Fruit fly (Drosophila melanogaster) whole organism, embryonic: ENCODE measurements around the gene CG14830.

Experiments
- Ada2b ChIP-seq: fragments of 200-800 bp; sonication (Bioruptor generic); IDR thresholded peaks from 2 replicates; pipeline ENCODE4 v1.3.6; 2022; ENCODE audit warnings: missing biosample characterization, missing genetic modification characterization
- Asciz ChIP-seq: fragments of 200-800 bp; sonication (Bioruptor generic); optimal IDR thresholded peaks from 2 replicates; lab custom pipeline; 2017; ENCODE audit warnings: missing biosample characterization, mild to moderate bottlenecking, missing genetic modification characterization, missing genetic modification reagents
- Blimp-1 ChIP-seq: fragments of 200-800 bp; sonication (Bioruptor generic); optimal IDR thresholded peaks from 3 replicates; lab custom pipeline; 2018; ENCODE audit warnings: missing biosample characterization, missing genetic modification characterization, mild to moderate bottlenecking, moderate library complexity, missing genetic modification reagents
- CG10565 ChIP-seq: fragments of 200-800 bp; sonication (Bioruptor generic); optimal IDR thresholded peaks from 3 replicates; lab custom pipeline; 2016; ENCODE audit warnings: missing biosample characterization, mild to moderate bottlenecking, missing genetic modification characterization
- CG12071 ChIP-seq: fragments of 200-800 bp; sonication (Bioruptor generic); optimal IDR thresholded peaks from 3 replicates; lab custom pipeline; 2018; ENCODE audit warnings: missing biosample characterization, mild to moderate bottlenecking, missing genetic modification characterization
- CG12104 ChIP-seq: fragments of 200-800 bp; sonication (Bioruptor generic); optimal IDR thresholded peaks from 3 replicates; lab custom pipeline; 2016; ENCODE audit warnings: missing biosample characterization, missing genetic modification characterization
- CG13296 ChIP-seq: fragments of 200-800 bp; sonication (Bioruptor generic); optimal IDR thresholded peaks from 3 replicates; lab custom pipeline; 2018; ENCODE audit warnings: missing biosample characterization, mild to moderate bottlenecking, missing genetic modification characterization
- CG13775 ChIP-seq: fragments of 200-800 bp; sonication (Bioruptor generic); optimal IDR thresholded peaks from 3 replicates; lab custom pipeline; 2017; ENCODE audit warnings: missing biosample characterization, mild to moderate bottlenecking, missing genetic modification characterization
- CG13894 ChIP-seq: fragments of 200-800 bp; sonication (Bioruptor generic); optimal IDR thresholded peaks from 3 replicates; lab custom pipeline; 2018; ENCODE audit warnings: missing biosample characterization, mild to moderate bottlenecking, missing genetic modification characterization, moderate library complexity
- CG16779 ChIP-seq: fragments of 200-800 bp; sonication (Bioruptor generic); IDR thresholded peaks from 2 replicates; pipeline ENCODE4 v1.3.6; 2022; ENCODE audit warnings: missing biosample characterization, missing genetic modification characterization
- CG17186 ChIP-seq: fragments of 200-800 bp; sonication (Bioruptor generic); optimal IDR thresholded peaks from 3 replicates; lab custom pipeline; 2017; ENCODE audit warnings: missing biosample characterization, missing genetic modification reagents, missing genetic modification characterization
- CG30020 ChIP-seq: fragments of 200-800 bp; optimal IDR thresholded peaks from 2 replicates; lab custom pipeline; 2019; ENCODE audit warnings: missing biosample characterization, mild to moderate bottlenecking, missing genetic modification characterization, moderate library complexity
- CG34224 ChIP-seq: fragments of 200-800 bp; sonication (Bioruptor generic); IDR thresholded peaks from 3 replicates; pipeline ENCODE4 v1.3.6; 2022; ENCODE audit warnings: missing biosample characterization, missing genetic modification characterization; ENCODE audit not compliant: partially characterized antibody
- CG4820 ChIP-seq: fragments of 200-800 bp; sonication (Bioruptor generic); optimal IDR thresholded peaks from 3 replicates; lab custom pipeline; 2016; ENCODE audit warnings: missing biosample characterization, missing genetic modification characterization
- CG6765 ChIP-seq: fragments of 200-800 bp; sonication (Bioruptor generic); optimal IDR thresholded peaks from 3 replicates; lab custom pipeline; 2017; ENCODE audit warnings: missing biosample characterization, mild to moderate bottlenecking, missing genetic modification characterization
- CG7271 ChIP-seq: fragments of 200-800 bp; sonication (Bioruptor generic); optimal IDR thresholded peaks from 2 replicates; lab custom pipeline; 2018; ENCODE audit warnings: missing biosample characterization, mild to moderate bottlenecking, missing genetic modification characterization, moderate library complexity
- CG7357 ChIP-seq: fragments of 200-800 bp; sonication (Bioruptor generic); IDR thresholded peaks from 3 replicates; pipeline ENCODE4 v1.3.6; 2022; ENCODE audit warnings: missing biosample characterization, missing genetic modification characterization
- CG8478 ChIP-seq: fragments of >200 bp; optimal IDR thresholded peaks from 2 replicates; lab custom pipeline; 2018
- Camta ChIP-seq: fragments of 200-800 bp; sonication (Bioruptor generic); optimal IDR thresholded peaks from 2 replicates; lab custom pipeline; 2016; ENCODE audit warnings: missing biosample characterization, missing genetic modification characterization
- D19A ChIP-seq: fragments of 200-800 bp; optimal IDR thresholded peaks from 3 replicates; lab custom pipeline; 2019; ENCODE audit warnings: missing biosample characterization, mild to moderate bottlenecking, missing genetic modification characterization, moderate library complexity
- H15 ChIP-seq: fragments of 200-800 bp; sonication (Bioruptor generic); IDR thresholded peaks from 3 replicates; pipeline ENCODE4 v1.3.6; 2022; ENCODE audit warnings: missing biosample characterization, missing genetic modification characterization
- HHEX ChIP-seq: fragments of 200-800 bp; sonication (Bioruptor generic); optimal IDR thresholded peaks from 3 replicates; lab custom pipeline; 2017; ENCODE audit warnings: missing biosample characterization, mild to moderate bottlenecking, missing genetic modification characterization, missing genetic modification reagents
- HLHmδ ChIP-seq: fragments of 200-800 bp; sonication (Bioruptor generic); optimal IDR thresholded peaks from 2 replicates; lab custom pipeline; 2018; ENCODE audit warnings: missing biosample characterization, mild to moderate bottlenecking, missing genetic modification characterization, moderate library complexity
- Hr39 ChIP-seq: fragments of >200 bp; optimal IDR thresholded peaks from 2 replicates; lab custom pipeline; 2017
- Nf-YA ChIP-seq: fragments of 200-800 bp; sonication (Bioruptor generic); IDR thresholded peaks from 2 replicates; pipeline ENCODE4 v1.3.6; 2022; ENCODE audit warnings: missing biosample characterization, missing genetic modification characterization
- Scr ChIP-seq: fragments of 200-800 bp; sonication (Bioruptor generic); IDR thresholded peaks from 2 replicates; pipeline ENCODE4 v1.3.6; 2022; ENCODE audit warnings: missing biosample characterization, missing genetic modification characterization; ENCODE audit not compliant: partially characterized antibody
- Sry-β ChIP-seq: fragments of 200-800 bp; sonication (Bioruptor generic); optimal IDR thresholded peaks from 2 replicates; lab custom pipeline; 2018; ENCODE audit warnings: missing biosample characterization, mild to moderate bottlenecking, missing genetic modification characterization, moderate library complexity
- Sry-δ ChIP-seq: fragments of 200-800 bp; sonication (Bioruptor generic); optimal IDR thresholded peaks from 2 replicates; lab custom pipeline; 2016; ENCODE audit warnings: missing biosample characterization, missing genetic modification characterization
- TFAM ChIP-seq: fragments of 200-800 bp; sonication (Bioruptor generic); optimal IDR thresholded peaks from 2 replicates; lab custom pipeline; 2017; ENCODE audit warnings: missing biosample characterization, missing genetic modification characterization, inconsistent platforms
- az2 ChIP-seq: fragments of 200-800 bp; sonication (Bioruptor generic); optimal IDR thresholded peaks from 3 replicates; lab custom pipeline; 2016; ENCODE audit warnings: missing biosample characterization, missing genetic modification characterization
- cg ChIP-seq: fragments of 200-800 bp; sonication (Bioruptor generic); optimal IDR thresholded peaks from 3 replicates; lab custom pipeline; 2019; ENCODE audit warnings: missing biosample characterization, mild to moderate bottlenecking, missing genetic modification characterization, moderate library complexity
- chinmo ChIP-seq: fragments of 200-800 bp; sonication (Bioruptor generic); IDR thresholded peaks from 4 replicates; pipeline ENCODE4 v1.3.6; 2022; ENCODE audit warnings: missing biosample characterization, missing genetic modification characterization; ENCODE audit not compliant: partially characterized antibody
- chm ChIP-seq: fragments of 200-800 bp; sonication (Bioruptor generic); IDR thresholded peaks from 2 replicates; pipeline ENCODE4 v1.3.6; 2022; ENCODE audit warnings: missing biosample characterization, missing genetic modification characterization
- chn ChIP-seq: fragments of 200-800 bp; sonication (Bioruptor generic); optimal IDR thresholded peaks from 2 replicates; lab custom pipeline; 2016; ENCODE audit warnings: missing biosample characterization, missing genetic modification characterization
- corto ChIP-seq: fragments of 200-800 bp; sonication (Bioruptor generic); optimal IDR thresholded peaks from 2 replicates; lab custom pipeline; 2016; ENCODE audit warnings: missing biosample characterization, mild to moderate bottlenecking, missing genetic modification characterization, moderate library complexity
- cwo ChIP-seq: fragments of 200-800 bp; sonication (Bioruptor generic); optimal IDR thresholded peaks from 3 replicates; lab custom pipeline; 2017; ENCODE audit warnings: missing biosample characterization, missing genetic modification characterization, mild to moderate bottlenecking, moderate library complexity, missing genetic modification reagents
- dysf ChIP-seq: fragments of 200-800 bp; sonication (Bioruptor generic); IDR thresholded peaks from 3 replicates; pipeline ENCODE4 v1.3.6; 2022; ENCODE audit warnings: missing biosample characterization, missing genetic modification characterization
- fd102C ChIP-seq: fragments of 200-800 bp; sonication (Bioruptor generic); optimal IDR thresholded peaks from 2 replicates; lab custom pipeline; 2018; ENCODE audit warnings: missing biosample characterization, mild to moderate bottlenecking, missing genetic modification characterization, moderate library complexity
- gcm ChIP-seq: fragments of 200-800 bp; sonication (Bioruptor generic); optimal IDR thresholded peaks from 2 replicates; lab custom pipeline; 2019; ENCODE audit warnings: missing biosample characterization, mild to moderate bottlenecking, missing genetic modification characterization, moderate library complexity
- ind ChIP-seq: fragments of 200-800 bp; sonication (Bioruptor generic); optimal IDR thresholded peaks from 3 replicates; lab custom pipeline; 2016; ENCODE audit warnings: missing biosample characterization, missing genetic modification characterization
- lola ChIP-seq, 3 experiments: fragments of >200 bp in 2 of 3; fragments of 200-800 bp in 1 of 3; sonication (Bioruptor generic) in 1 of 3; optimal IDR thresholded peaks; 2 replicates each; lab custom pipeline; 2017 to 2019; ENCODE audit warnings: missing biosample characterization in 3 of 3, missing genetic modification characterization in 3 of 3, mild to moderate bottlenecking in 1 of 3, moderate library complexity in 1 of 3
- nom ChIP-seq: fragments of 200-800 bp; sonication (Bioruptor generic); optimal IDR thresholded peaks from 2 replicates; lab custom pipeline; 2017; ENCODE audit warnings: missing biosample characterization, missing genetic modification characterization, mild to moderate bottlenecking, moderate library complexity, missing genetic modification reagents
- pb ChIP-seq: fragments of 200-800 bp; sonication (Bioruptor generic); optimal IDR thresholded peaks from 3 replicates; lab custom pipeline; 2016; ENCODE audit warnings: missing biosample characterization, missing genetic modification characterization
- sc ChIP-seq, 3 experiments: fragments of >200 bp in 2 of 3; fragments of 200-800 bp in 1 of 3; sonication (Bioruptor generic) in 1 of 3; optimal IDR thresholded peaks; 2 replicates in 2 of 3; 3 replicates in 1 of 3; lab custom pipeline; 2017; ENCODE audit warnings: mild to moderate bottlenecking in 1 of 3, missing biosample characterization in 1 of 3, missing genetic modification characterization in 1 of 3, missing genetic modification reagents in 1 of 3
- stwl ChIP-seq: fragments of 200-800 bp; sonication (Bioruptor generic); optimal IDR thresholded peaks from 3 replicates; lab custom pipeline; 2018; ENCODE audit warnings: missing biosample characterization, mild to moderate bottlenecking, missing genetic modification characterization, moderate library complexity
- tap ChIP-seq: fragments of 200-800 bp; optimal IDR thresholded peaks from 3 replicates; lab custom pipeline; 2019; ENCODE audit warnings: missing biosample characterization, mild to moderate bottlenecking, missing genetic modification characterization, moderate library complexity
- ttk ChIP-seq: fragments of 200-800 bp; sonication (Bioruptor generic); IDR thresholded peaks from 2 replicates; pipeline ENCODE4 v2.1.2; 2022; ENCODE audit warnings: missing biosample characterization, missing genetic modification characterization
- tx ChIP-seq: fragments of 200-800 bp; sonication (Bioruptor generic); optimal IDR thresholded peaks from 2 replicates; lab custom pipeline; 2016; ENCODE audit warnings: missing biosample characterization, missing genetic modification characterization
- unpg ChIP-seq: fragments of 200-800 bp; sonication (Bioruptor generic); optimal IDR thresholded peaks from 3 replicates; lab custom pipeline; 2018; ENCODE audit warnings: missing biosample characterization, mild to moderate bottlenecking, missing genetic modification characterization, moderate library complexity
- wdn ChIP-seq: fragments of 200-800 bp; sonication (Bioruptor generic); IDR thresholded peaks from 2 replicates; pipeline ENCODE4 v1.3.6; 2022; ENCODE audit warnings: missing biosample characterization, missing genetic modification characterization

CG14830 gene

dm6 chr3L:7243775-7244438 lies 19.8 kb downstream of the CG14830 start, which contains the start of the genes mRpL50 and mei-P22 (continued):
- TF ChIP-seq ind (GFP tag; lab: Kevin White, UChicago) (no peak), nom (GFP tag; lab: Kevin White, UChicago) (no peak), Sry-δ (peak; percentile 33), CG4820 (GFP tag; lab: Kevin White, UChicago) (no peak), CG10565 (no peak), lola (GFP tag; optimal IDR thresholded peaks at IDR 0.05; lab: Kevin White, UChicago) (no peak), CG13296 (GFP tag; lab: Kevin White, UChicago) (no peak), CG12071 (GFP tag; lab: Kevin White, UChicago) (no peak), Hr39 (lab: Kevin White, UChicago) (no peak), gcm (GFP tag; lab: Kevin White, UChicago) (no peak), H15 (GFP tag; lab: Robert Waterston, UW) (no peak), CG12104 (GFP tag; lab: Kevin White, UChicago) (no peak), az2 (peak; percentile 17), chm (GFP tag; lab: Robert Waterston, UW) (no peak), tx (no peak), Scr (no peak), TFAM (GFP tag; lab: Kevin White, UChicago) (no peak), Ada2b (GFP tag; lab: Robert Waterston, UW) (no peak), CG8478 (lab: Kevin White, UChicago) (no peak), CG16779 (GFP tag; lab: Robert Waterston, UW) (no peak), D19A (no peak), CG13894 (tag; lab: Kevin White, UChicago) (no peak), ttk (GFP tag; lab: Robert Waterston, UW) (no peak), corto (GFP tag; lab: Kevin White, UChicago) (no peak), cwo (no peak), sc (optimal IDR thresholded peaks at IDR 0.05; lab: Kevin White, UChicago) (no peak), sc (GFP tag; optimal IDR thresholded peaks at IDR 0.05; lab: Kevin White, UChicago) (no peak), chinmo (GFP tag; lab: Robert Waterston, UW) (no peak), CG6765 (GFP tag; lab: Kevin White, UChicago) (no peak), HHEX (GFP tag; lab: Kevin White, UChicago) (no peak), Asciz (GFP tag; lab: Kevin White, UChicago) (no peak), CG7271 (tag; lab: Kevin White, UChicago) (no peak), fd102C (no peak), Camta (GFP tag; lab: Kevin White, UChicago) (no peak), chn (GFP tag; lab: Kevin White, UChicago) (peak; percentile 2), CG34224 (GFP tag; lab: Robert Waterston, UW) (no peak), CG7357 (no peak), dysf (no peak), wdn (GFP tag; lab: Robert Waterston, UW) (no peak), Blimp-1 (no peak), tap (tag; lab: Kevin White, UChicago) (no peak), unpg (peak; percentile 22), CG17186 (GFP tag; lab: Kevin White, UChicago) (peak; percentile 97), Sry-β (GFP tag; lab: Kevin White, UChicago) (no peak), HLHmδ (GFP tag; lab: Kevin White, UChicago) (no peak), pb (GFP tag; lab: Kevin White, UChicago) (no peak), stwl (tag; lab: Kevin White, UChicago) (peak; percentile 87), Nf-YA (GFP tag; lab: Robert Waterston, UW) (no peak), CG13775 (GFP tag; lab: Kevin White, UChicago) (no peak), cg (GFP tag; lab: Kevin White, UChicago) (no peak), CG30020 (tag; lab: Kevin White, UChicago) (peak; percentile 50)
